Fruit fly (Drosophila melanogaster): ENCODE data around the gene CG4565.

CG4565 gene

DNA sequence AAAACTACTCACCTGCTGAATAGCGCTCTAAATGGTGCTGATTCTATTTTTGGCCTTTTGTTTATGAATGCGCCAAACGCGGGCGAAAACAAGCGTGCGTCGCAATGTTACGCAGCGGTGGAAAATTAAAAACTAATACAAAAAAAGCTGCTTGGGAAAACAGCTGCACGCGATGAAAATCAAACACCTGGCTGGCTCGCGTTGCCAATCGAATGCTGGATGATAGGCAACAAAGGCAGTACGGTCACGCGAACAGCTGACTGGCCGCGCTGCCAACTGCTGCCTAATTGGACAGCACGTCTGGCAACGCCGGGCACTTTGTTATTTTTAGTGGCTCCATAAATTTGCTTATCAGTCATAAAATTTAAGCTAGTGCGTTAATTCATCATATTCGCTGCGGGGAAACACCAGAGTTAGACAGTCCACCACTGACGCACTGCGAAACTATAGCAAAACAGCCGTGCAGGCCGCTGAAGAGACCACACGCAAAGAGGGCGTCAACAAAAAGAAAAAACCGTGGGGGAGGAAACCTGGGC lies 16.0 kb downstream of the CG4565 start, which contains the start of the genes SelR and Tsp86D (continued):
- TF ChIP-seq Stat92E (GFP tag; optimal IDR thresholded peaks at IDR 0.05): peak in 1 of 3 experiments; percentile 60
- TF ChIP-seq CG11398 (GFP tag; optimal IDR thresholded peaks at IDR 0.05): no peak
- peak; percentile 70; the same call in 1 of the 3 replicates for TF ChIP-seq CG34422 (GFP tag; IDR thresholded peaks at IDR 0.05)
- TF ChIP-seq Ptx1 (GFP tag; IDR thresholded peaks at IDR 0.05): peak; percentile 21; the same call in 1 of the 2 replicates
- TF ChIP-seq CG17186 (GFP tag; optimal IDR thresholded peaks at IDR 0.05): peak; percentile 58
- peak; percentile 95 for TF ChIP-seq Med (GFP tag)
- TF ChIP-seq Asciz (GFP tag; optimal IDR thresholded peaks at IDR 0.05): peak; percentile 1
- TF ChIP-seq Dek (tag; optimal IDR thresholded peaks at IDR 0.05): peak; percentile 3
- peak; percentile 65 for TF ChIP-seq PHDP (tag; optimal IDR thresholded peaks at IDR 0.05)
- peak; percentile 27 for TF ChIP-seq CG33213 (GFP tag; optimal IDR thresholded peaks at IDR 0.05)
- no peak for TF ChIP-seq maf-S (GFP tag; optimal IDR thresholded peaks at IDR 0.05)
- no peak for TF ChIP-seq CG15011 (GFP tag; optimal IDR thresholded peaks at IDR 0.05)
- no peak for TF ChIP-seq CG10565 (GFP tag; optimal IDR thresholded peaks at IDR 0.05)
- TF ChIP-seq gem (tag; optimal IDR thresholded peaks at IDR 0.05): no peak
- no peak for TF ChIP-seq esg (GFP tag; conservative IDR thresholded peaks at IDR 0.05)
- peak; percentile 57 for TF ChIP-seq CG11504 (tag; optimal IDR thresholded peaks at IDR 0.05)
- TF ChIP-seq CG9727 (GFP tag; optimal IDR thresholded peaks at IDR 0.05): peak; percentile 42
- no peak for TF ChIP-seq CG14050 (GFP tag; IDR thresholded peaks at IDR 0.05)
- TF ChIP-seq CG34224 (GFP tag; IDR thresholded peaks at IDR 0.05; ENCODE audit: partially characterized antibody): peak; percentile 73; the same call in 2 of the 3 replicates
- TF ChIP-seq CG11696 (GFP tag; IDR thresholded peaks at IDR 0.05): 0 out of 2 replicates have a peak, but pooled peaks have one; percentile 29
- no peak for TF ChIP-seq Ravus (GFP tag; IDR thresholded peaks at IDR 0.05)
- TF ChIP-seq ssp (GFP tag; IDR thresholded peaks at IDR 0.05): no peak
- TF ChIP-seq Bteb2 (GFP tag; optimal IDR thresholded peaks at IDR 0.05): no peak
- TF ChIP-seq NC2α (GFP tag; optimal IDR thresholded peaks at IDR 0.05): no peak
- no peak for TF ChIP-seq CG11247 (GFP tag; IDR thresholded peaks at IDR 0.05)
- TF ChIP-seq repo (GFP tag; optimal IDR thresholded peaks at IDR 0.05): peak; percentile 51
- TF ChIP-seq crol (GFP tag; IDR thresholded peaks at IDR 0.05): no peak
- TF ChIP-seq amos (GFP tag; IDR thresholded peaks at IDR 0.05; ENCODE audit: partially characterized antibody): peak; percentile 73; the same call in 1 of the 2 replicates
- no peak for TF ChIP-seq CG4707 (GFP tag; optimal IDR thresholded peaks at IDR 0.05)
- TF ChIP-seq Rx (GFP tag; IDR thresholded peaks at IDR 0.05): no peak; the same call in 1 of the 2 replicates
- no peak for TF ChIP-seq Hr39 (optimal IDR thresholded peaks at IDR 0.05)
- TF ChIP-seq CG10431 (GFP tag; optimal IDR thresholded peaks at IDR 0.05): peak; percentile 25
- TF ChIP-seq sens (GFP tag): peak; percentile 20
- TF ChIP-seq run (tag; optimal IDR thresholded peaks at IDR 0.05): peak; percentile 25
- TF ChIP-seq cg (GFP tag; optimal IDR thresholded peaks at IDR 0.05): no peak
- TF ChIP-seq CG33557 (GFP tag; optimal IDR thresholded peaks at IDR 0.05): no peak
- TF ChIP-seq scrt (GFP tag; optimal IDR thresholded peaks at IDR 0.05): peak; percentile 45
- TF ChIP-seq CG4820 (GFP tag; optimal IDR thresholded peaks at IDR 0.05): no peak
- no peak for TF ChIP-seq Oaz (GFP tag; IDR thresholded peaks at IDR 0.05)
- no peak for TF ChIP-seq pb (GFP tag; optimal IDR thresholded peaks at IDR 0.05)
- no peak for TF ChIP-seq fd102C (GFP tag; optimal IDR thresholded peaks at IDR 0.05)
- TF ChIP-seq CG12391 (tag; optimal IDR thresholded peaks at IDR 0.05): peak; percentile 33
- no peak for TF ChIP-seq dpn (GFP tag; optimal IDR thresholded peaks at IDR 0.05)
- TF ChIP-seq Side (GFP tag; optimal IDR thresholded peaks at IDR 0.05): no peak
- TF ChIP-seq CG10979 (tag; optimal IDR thresholded peaks at IDR 0.05): peak; percentile 24
- TF ChIP-seq nmo (GFP tag; optimal IDR thresholded peaks at IDR 0.05): peak; percentile 72
- TF ChIP-seq CG8478 (optimal IDR thresholded peaks at IDR 0.05): no peak
- TF ChIP-seq salm (tag; optimal IDR thresholded peaks at IDR 0.05): peak; percentile 69
- peak; percentile 36 for TF ChIP-seq Fer3 (tag; optimal IDR thresholded peaks at IDR 0.05)
- TF ChIP-seq dmrt99B (tag; optimal IDR thresholded peaks at IDR 0.05): peak; percentile 1
- TF ChIP-seq Mrtf (GFP tag; IDR thresholded peaks at IDR 0.05): no peak

Measured in whole organism, embryonic.